Worm (Caenorhabditis elegans): Measurements from ENCODE around the gene ceh-34.

ceh-34 gene

DNA sequence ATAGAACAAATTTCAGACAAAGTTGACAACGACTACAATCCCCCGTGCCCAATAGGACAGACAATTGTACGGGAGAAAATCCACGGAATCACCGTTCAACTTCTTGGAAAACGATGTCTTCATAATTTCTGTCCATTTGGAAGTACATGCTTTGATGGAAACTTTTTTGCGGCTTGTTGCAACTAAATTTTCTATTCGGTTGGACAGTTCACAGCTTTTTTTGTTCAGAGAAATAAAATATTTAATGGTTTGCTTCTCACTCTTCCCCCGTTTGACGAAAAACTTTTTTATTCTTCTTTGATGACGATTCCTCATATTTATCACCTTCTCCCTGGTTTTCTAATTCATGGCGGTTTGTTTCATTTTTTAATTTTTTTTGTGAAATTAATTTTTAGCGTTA lies 5.3 kb downstream of the ceh-34 start, which contains the start of gene C10G8.2:
C10G8.2 (plus strand) TSS at position 301 of the 400 bp plus-strand sequence.
- TF ChIP-seq ekl-4 (GFP tag; IDR thresholded peaks at IDR 0.05) (no peak), F33H1.4 (GFP tag; IDR thresholded peaks at IDR 0.05) (no peak), rcor-1 (GFP tag; IDR thresholded peaks at IDR 0.05) (no peak), ztf-3 (GFP tag; optimal IDR thresholded peaks at IDR 0.05) (no peak), K12H6.12 (tag; optimal IDR thresholded peaks at IDR 0.05) (no peak), aptf-3 (GFP tag; IDR thresholded peaks at IDR 0.05) (no peak), attf-3 (GFP tag; conservative IDR thresholded peaks at IDR 0.05) (no peak), let-526 (GFP tag; IDR thresholded peaks at IDR 0.05) (no peak), B0035.1 (tag; optimal IDR thresholded peaks at IDR 0.05) (no peak), hsf-1 (GFP tag; IDR thresholded peaks at IDR 0.05) (no peak), lin-26 (GFP tag; IDR thresholded peaks at IDR 0.05) (no peak), B0019.2 (GFP tag; conservative IDR thresholded peaks at IDR 0.05) (no peak), pha-4 (tag; optimal IDR thresholded peaks at IDR 0.05) (no peak), snpc-4 (GFP tag; optimal IDR thresholded peaks at IDR 0.05) (no peak), snpc-4 (tag; optimal IDR thresholded peaks at IDR 0.05) (no peak), lir-1 (GFP tag; conservative IDR thresholded peaks at IDR 0.05) (no peak), tlf-1 (GFP tag; optimal IDR thresholded peaks at IDR 0.05) (no peak), nhr-80 (tag; optimal IDR thresholded peaks at IDR 0.05) (no peak), ZK185.1 (tag; optimal IDR thresholded peaks at IDR 0.05; ENCODE audit: poor library complexity, severe bottlenecking) (no peak)

DNA sequence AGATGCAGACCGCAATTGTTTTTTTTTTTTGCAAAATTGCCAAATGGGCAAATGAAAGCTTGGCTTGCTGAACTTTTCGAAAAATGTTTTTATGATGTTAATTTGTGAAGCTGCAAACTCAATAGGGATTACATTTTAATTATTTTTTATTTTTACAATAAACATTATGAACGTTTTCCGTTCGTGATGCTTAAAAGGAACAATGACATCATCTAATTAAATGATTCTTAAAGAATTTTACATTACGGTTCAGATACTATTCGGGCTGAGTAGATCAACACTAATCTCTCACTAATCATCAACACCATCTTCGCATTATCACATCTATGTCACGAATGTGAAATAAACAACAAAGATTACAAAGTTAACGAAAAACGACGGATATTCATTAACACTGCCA lies 6.9 kb downstream of the ceh-34 start, which contains the start of gene C10G8.3:
C10G8.3 (plus strand) TSS at position 301 of the 400 bp plus-strand sequence.
- TF ChIP-seq ekl-4 (GFP tag; IDR thresholded peaks at IDR 0.05) (no peak), mxl-1 (tag; optimal IDR thresholded peaks at IDR 0.05) (no peak), ccch-3 (GFP tag; optimal IDR thresholded peaks at IDR 0.05) (no peak), atf-7 (tag; optimal IDR thresholded peaks at IDR 0.05) (no peak), ztf-25 (GFP tag; IDR thresholded peaks at IDR 0.05) (no peak), F10E7.11 (tag; optimal IDR thresholded peaks at IDR 0.05) (no peak), ztf-26 (tag; optimal IDR thresholded peaks at IDR 0.05) (no peak), repo-1 (tag; optimal IDR thresholded peaks at IDR 0.05) (no peak)

DNA sequence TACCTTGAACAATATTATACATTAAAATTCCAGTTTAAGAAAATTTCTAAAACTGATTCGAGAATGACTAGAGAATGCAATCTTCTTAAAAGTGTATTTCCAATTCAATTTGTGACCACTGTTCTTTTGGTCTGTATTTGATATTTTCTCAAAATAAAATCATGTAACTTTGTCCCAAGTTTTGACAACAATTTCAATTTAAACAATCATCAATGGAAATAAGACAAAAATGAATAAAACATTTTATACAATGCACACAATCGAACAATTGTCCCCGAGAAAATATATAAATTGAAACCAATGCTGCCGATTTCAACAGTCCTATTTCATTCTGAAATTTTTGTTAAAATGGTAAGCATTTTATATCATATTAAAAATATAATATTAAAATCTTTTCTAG lies 7.7 kb downstream of the ceh-34 start, which contains the start of gene C10G8.4:
C10G8.4 (plus strand) TSS at position 301 of the 400 bp plus-strand sequence.
- TF ChIP-seq nhr-120 (GFP tag; IDR thresholded peaks at IDR 0.05) (no peak), T07F8.4 (tag; optimal IDR thresholded peaks at IDR 0.05) (no peak), aptf-3 (GFP tag; IDR thresholded peaks at IDR 0.05) (no peak), F10E7.11 (tag; optimal IDR thresholded peaks at IDR 0.05) (no peak), nhr-27 (tag; optimal IDR thresholded peaks at IDR 0.05) (no peak), bed-1 (GFP tag; IDR thresholded peaks at IDR 0.05) (no peak), zfh-2 (GFP tag; conservative IDR thresholded peaks at IDR 0.05) (no peak), lin-54 (GFP tag; optimal IDR thresholded peaks at IDR 0.05) (no peak), F33H1.4 (GFP tag; IDR thresholded peaks at IDR 0.05) (no peak), Y67H2A.10 (GFP tag; conservative IDR thresholded peaks at IDR 0.05) (no peak), F23B12.7 (tag; optimal IDR thresholded peaks at IDR 0.05; ENCODE audit: insufficient read depth) (no peak), sea-2 (GFP tag; IDR thresholded peaks at IDR 0.05) (no peak), madf-3 (GFP tag; IDR thresholded peaks at IDR 0.05) (no peak), F37B4.10 (GFP tag; IDR thresholded peaks at IDR 0.05) (no peak), hsf-1 (GFP tag; IDR thresholded peaks at IDR 0.05) (no peak)
